Worm (Caenorhabditis elegans): Measurements from ENCODE around the gene egl-26.

Gene egl-26

ce11 chrII:44740-45139 is 24.7 kb upstream of the egl-26 start, which contains the start of gene rpoa-49:
TSS of gene rpoa-49 (plus strand) at chrII:45040.
- TF ChIP-seq nhr-111 (GFP tag; optimal IDR thresholded peaks at IDR 0.05) (no peak), tag-97 (GFP tag; IDR thresholded peaks at IDR 0.05) (no peak), ama-1 (optimal IDR thresholded peaks at IDR 0.05) (peak; percentile 4)

ce11 chrII:46116-46515 is 23.3 kb upstream of the egl-26 start, which contains the start of gene rpt-4:
TSS of gene rpt-4 (minus strand) at chrII:46216.
- no peak for TF ChIP-seq ceh-32 (tag; optimal IDR thresholded peaks at IDR 0.05; ENCODE audit: poor library complexity)
- TF ChIP-seq sdz-12 (GFP tag; optimal IDR thresholded peaks at IDR 0.05) = no peak
- no peak for TF ChIP-seq tra-1 (GFP tag; IDR thresholded peaks at IDR 0.05)
- no peak for TF ChIP-seq F44E2.7 (GFP tag; IDR thresholded peaks at IDR 0.05)
- TF ChIP-seq ZK546.5 (tag; optimal IDR thresholded peaks at IDR 0.05) = no peak
- no peak for TF ChIP-seq dmd-8 (GFP tag; IDR thresholded peaks at IDR 0.05)
- TF ChIP-seq pha-4 (GFP tag; IDR thresholded peaks at IDR 0.05) = no peak
- TF ChIP-seq pha-4 (tag; optimal IDR thresholded peaks at IDR 0.05) = no peak
- no peak for TF ChIP-seq hmg-1.1 (GFP tag; IDR thresholded peaks at IDR 0.05)
- no peak for TF ChIP-seq lsy-2 (tag; optimal IDR thresholded peaks at IDR 0.05)
- TF ChIP-seq lin-13 (GFP tag; optimal IDR thresholded peaks at IDR 0.05) = no peak
- no peak for TF ChIP-seq unc-130 (GFP tag; optimal IDR thresholded peaks at IDR 0.05)
- TF ChIP-seq ceh-82 (tag; optimal IDR thresholded peaks at IDR 0.05) = no peak

- TF ChIP-seq ZK546.5 (tag; optimal IDR thresholded peaks at IDR 0.05) (no peak), dmd-8 (GFP tag; IDR thresholded peaks at IDR 0.05) (no peak), lin-15B (tag; optimal IDR thresholded peaks at IDR 0.05) (no peak), vab-7 (GFP tag; IDR thresholded peaks at IDR 0.05) (no peak), sdz-12 (GFP tag; optimal IDR thresholded peaks at IDR 0.05) (no peak), Y75B8A.6 (GFP tag; IDR thresholded peaks at IDR 0.05) (no peak), tra-1 (GFP tag; IDR thresholded peaks at IDR 0.05) (no peak), dmd-6 (GFP tag; IDR thresholded peaks at IDR 0.05) (no peak), pqm-1 (tag; optimal IDR thresholded peaks at IDR 0.05) (no peak), ZK337.2 (GFP tag; IDR thresholded peaks at IDR 0.05) (no peak), gei-8 (GFP tag; optimal IDR thresholded peaks at IDR 0.05) (no peak)
Observed at ce11 chrII:47280-47679, 22.2 kb upstream of the egl-26 start, which contains the start of gene C23H3.5. TSS of gene C23H3.5 (plus strand) at chrII:47580.

- TF ChIP-seq ceh-82 (tag; optimal IDR thresholded peaks at IDR 0.05) (no peak), pqm-1 (tag; optimal IDR thresholded peaks at IDR 0.05) (peak; percentile 42), hlh-11 (tag; optimal IDR thresholded peaks at IDR 0.05) (peak; percentile 53), Y75B8A.6 (GFP tag; IDR thresholded peaks at IDR 0.05) (no peak), mes-2 (tag; optimal IDR thresholded peaks at IDR 0.05; ENCODE audit: poor library complexity, severe bottlenecking) (peak; percentile 1), hif-1 (tag; optimal IDR thresholded peaks at IDR 0.05) (no peak), lin-29 (GFP tag; IDR thresholded peaks at IDR 0.05) (no peak), D1046.2 (GFP tag; IDR thresholded peaks at IDR 0.05) (no peak), nhr-28 (tag; optimal IDR thresholded peaks at IDR 0.05) (peak; percentile 76), nhr-77 (tag; optimal IDR thresholded peaks at IDR 0.05) (peak; percentile 53), attf-4 (tag; optimal IDR thresholded peaks at IDR 0.05) (no peak), dmd-6 (GFP tag; IDR thresholded peaks at IDR 0.05) (peak; percentile 25; the same call in 1 of the 2 replicates), madf-5 (GFP tag; IDR thresholded peaks at IDR 0.05) (0 out of 4 replicates have a peak, but pooled peaks of 1 of the 2 experiments have one; percentile 46), ceh-28 (tag; optimal IDR thresholded peaks at IDR 0.05) (no peak), gei-8 (GFP tag; optimal IDR thresholded peaks at IDR 0.05) (no peak), egl-43 (GFP tag; IDR thresholded peaks at IDR 0.05) (no peak), dve-1 (tag; optimal IDR thresholded peaks at IDR 0.05; ENCODE audit: insufficient read depth) (peak; percentile 45), mxl-2 (GFP tag; conservative IDR thresholded peaks at IDR 0.05) (no peak), lin-39 (tag; optimal IDR thresholded peaks at IDR 0.05) (no peak), T20F7.1 (GFP tag; optimal IDR thresholded peaks at IDR 0.05) (peak; percentile 6)
Observed at ce11 chrII:50862-51261, 18.6 kb upstream of the egl-26 start.
